Fruit fly (Drosophila melanogaster): ENCODE data around the gene Takl1.

- no peak for TF ChIP-seq CG8478 (optimal IDR thresholded peaks at IDR 0.05)
- TF ChIP-seq CTCF (optimal IDR thresholded peaks at IDR 0.05): no peak
Measured at dm6 chr3R:20782655-20783105, 10.3 kb upstream of the Takl1 start.

All from S2 (cell line).